Fruit fly (Drosophila melanogaster): ENCODE data around the gene CG46399.

The CG46399 gene

DNA sequence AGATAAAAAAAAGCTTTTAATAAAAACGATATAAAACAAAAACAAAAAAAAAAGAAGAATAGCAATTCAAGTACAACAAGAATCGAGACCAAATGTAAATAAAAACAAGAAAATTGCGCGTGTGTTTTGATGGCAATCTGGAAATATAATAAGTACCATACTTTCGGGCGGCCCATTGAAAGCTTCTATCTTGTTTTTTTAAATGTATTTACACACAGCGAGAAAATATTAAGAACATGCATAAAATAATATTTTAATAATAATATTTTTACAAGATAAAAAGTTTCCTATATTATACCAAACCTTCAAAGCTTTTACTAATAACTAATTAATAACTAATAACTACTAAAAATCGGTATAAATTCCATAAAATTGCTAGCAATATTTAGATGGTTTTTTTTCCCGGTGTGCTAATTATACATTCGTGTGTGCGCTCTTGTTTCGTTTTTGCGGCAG, 18.6 kb upstream of the CG46399 start (continued):
- TF ChIP-seq E2f2 (GFP tag; IDR thresholded peaks at IDR 0.05) = 0 out of 2 replicates have a peak, but pooled peaks have one; percentile 23
- TF ChIP-seq Atf-2 (GFP tag; optimal IDR thresholded peaks at IDR 0.05) = no peak
- TF ChIP-seq nmo (GFP tag; optimal IDR thresholded peaks at IDR 0.05) = no peak
- peak; percentile 41; the same call in 1 of the 3 replicates for TF ChIP-seq Dbx (GFP tag; IDR thresholded peaks at IDR 0.05)
- peak; percentile 9 for TF ChIP-seq odd (GFP tag; optimal IDR thresholded peaks at IDR 0.05)
- TF ChIP-seq so (GFP tag; IDR thresholded peaks at IDR 0.05) = no peak
- TF ChIP-seq Pdp1 (GFP tag; optimal IDR thresholded peaks at IDR 0.05) = no peak
- TF ChIP-seq gfzf (GFP tag; optimal IDR thresholded peaks at IDR 0.05) = no peak
- no peak for TF ChIP-seq chm (GFP tag; IDR thresholded peaks at IDR 0.05)
- no peak for TF ChIP-seq gt (GFP tag; IDR thresholded peaks at IDR 0.05)
- no peak for TF ChIP-seq Dip2 (GFP tag; IDR thresholded peaks at IDR 0.05)
- TF ChIP-seq Chrac-16 (GFP tag; optimal IDR thresholded peaks at IDR 0.05) = no peak
- no peak for TF ChIP-seq CG11398 (GFP tag; optimal IDR thresholded peaks at IDR 0.05)
- TF ChIP-seq Lim3 (GFP tag; IDR thresholded peaks at IDR 0.05) = no peak
- TF ChIP-seq CG7745 (tag; optimal IDR thresholded peaks at IDR 0.05) = no peak
- no peak for TF ChIP-seq CG12071 (GFP tag; optimal IDR thresholded peaks at IDR 0.05)
- TF ChIP-seq salm (tag; optimal IDR thresholded peaks at IDR 0.05) = no peak
- no peak for TF ChIP-seq Dad (GFP tag; optimal IDR thresholded peaks at IDR 0.05)
- no peak for TF ChIP-seq CG15514 (GFP tag; optimal IDR thresholded peaks at IDR 0.05)
- TF ChIP-seq CG4617 (GFP tag; optimal IDR thresholded peaks at IDR 0.05; ENCODE audit: borderline replicate concordance) = no peak
- no peak for TF ChIP-seq eve (GFP tag; optimal IDR thresholded peaks at IDR 0.05)
- no peak for TF ChIP-seq CG1647 (GFP tag; optimal IDR thresholded peaks at IDR 0.05)
- TF ChIP-seq Opbp (GFP tag; IDR thresholded peaks at IDR 0.05; ENCODE audit: partially characterized antibody) = no peak
- TF ChIP-seq CG9817 (tag; optimal IDR thresholded peaks at IDR 0.05) = peak; percentile 32
- no peak for TF ChIP-seq CG8765 (GFP tag; IDR thresholded peaks at IDR 0.05)
- no peak for TF ChIP-seq insv (GFP tag; optimal IDR thresholded peaks at IDR 0.05)
- no peak for TF ChIP-seq Spps (tag; optimal IDR thresholded peaks at IDR 0.05)
- TF ChIP-seq tx (GFP tag; optimal IDR thresholded peaks at IDR 0.05) = no peak
- no peak for TF ChIP-seq CG1792 (GFP tag; optimal IDR thresholded peaks at IDR 0.05)
- no peak for TF ChIP-seq Hand (GFP tag; optimal IDR thresholded peaks at IDR 0.05)
- no peak for TF ChIP-seq CG18764 (GFP tag; optimal IDR thresholded peaks at IDR 0.05)
- TF ChIP-seq CG3726 (GFP tag; IDR thresholded peaks at IDR 0.05) = no peak
- no peak for TF ChIP-seq CG2889 (GFP tag; IDR thresholded peaks at IDR 0.05)
- TF ChIP-seq kni (GFP tag; optimal IDR thresholded peaks at IDR 0.05) = no peak
- peak; percentile 28 for TF ChIP-seq CG10147 (GFP tag; optimal IDR thresholded peaks at IDR 0.05)
- TF ChIP-seq CG6272 (GFP tag; IDR thresholded peaks at IDR 0.05) = no peak
- TF ChIP-seq CG17912 (GFP tag; optimal IDR thresholded peaks at IDR 0.05) = no peak
- TF ChIP-seq Bgb (GFP tag; IDR thresholded peaks at IDR 0.05; ENCODE audit: partially characterized antibody) = no peak
- no peak for TF ChIP-seq dm (GFP tag; optimal IDR thresholded peaks at IDR 0.05)
- TF ChIP-seq CG14441 (GFP tag; IDR thresholded peaks at IDR 0.05) = no peak
- TF ChIP-seq da (GFP tag; optimal IDR thresholded peaks at IDR 0.05) = no peak
- 0 out of 2 replicates have a peak, but pooled peaks have one; percentile 23 for TF ChIP-seq HLH3B (GFP tag; IDR thresholded peaks at IDR 0.05)
- TF ChIP-seq CG9215 (GFP tag; IDR thresholded peaks at IDR 0.05) = no peak
- TF ChIP-seq CG3838 (GFP tag; optimal IDR thresholded peaks at IDR 0.05) = no peak
- TF ChIP-seq CG34224 (GFP tag; IDR thresholded peaks at IDR 0.05; ENCODE audit: partially characterized antibody) = no peak
- TF ChIP-seq ase (GFP tag; IDR thresholded peaks at IDR 0.05) = no peak
- no peak for TF ChIP-seq GATAe (GFP tag; conservative IDR thresholded peaks at IDR 0.05)
- TF ChIP-seq sd (tag; optimal IDR thresholded peaks at IDR 0.05) = no peak
- TF ChIP-seq CG10321 (GFP tag; IDR thresholded peaks at IDR 0.05) = no peak
- TF ChIP-seq HLHmδ (GFP tag; optimal IDR thresholded peaks at IDR 0.05) = no peak
- TF ChIP-seq gce (GFP tag; IDR thresholded peaks at IDR 0.05) = no peak
- TF ChIP-seq nom (GFP tag; optimal IDR thresholded peaks at IDR 0.05) = peak; percentile 81
